Fruit fly (Drosophila melanogaster) whole organism, adult: ENCODE data around the gene CG42238.

Source experiments
- CG14711 ChIP-seq: fragments of 200-800 bp; sonication (Bioruptor generic); optimal IDR thresholded peaks from 2 replicates; lab custom pipeline; 2018; ENCODE audit warnings: missing biosample characterization, mild to moderate bottlenecking, missing genetic modification characterization, moderate library complexity
- pad ChIP-seq: fragments of 200-800 bp; sonication (Bioruptor generic); optimal IDR thresholded peaks from 3 replicates; lab custom pipeline; 2017; ENCODE audit warnings: missing biosample characterization, missing genetic modification characterization, mild to moderate bottlenecking, moderate library complexity, missing genetic modification reagents
- tj ChIP-seq: fragments of 200-800 bp; sonication (Bioruptor generic); optimal IDR thresholded peaks from 3 replicates; lab custom pipeline; 2017; ENCODE audit warnings: missing biosample characterization, mild to moderate bottlenecking, missing genetic modification characterization, moderate library complexity

DNA sequence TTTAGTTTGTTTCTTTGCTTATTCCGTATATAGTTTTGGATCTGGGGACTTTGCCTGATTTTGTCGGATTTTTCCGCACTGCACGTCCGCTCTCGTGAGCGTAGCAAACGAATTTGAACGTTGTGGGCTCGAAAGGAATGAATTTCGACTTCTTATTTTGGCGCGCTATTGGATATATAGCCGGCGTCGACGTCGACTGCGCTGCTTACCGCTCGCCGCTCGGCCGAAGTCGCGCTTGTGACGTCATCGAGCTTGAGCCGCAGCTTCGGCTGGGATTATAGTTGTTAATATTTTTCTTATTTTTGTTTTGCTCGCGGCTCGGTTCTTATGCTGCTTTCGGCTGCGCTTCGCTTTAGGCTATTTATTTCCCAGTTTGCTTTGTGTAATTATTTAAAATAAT is 17.8 kb upstream of the CG42238 start:
- no peak for TF ChIP-seq CG14711 (tag; lab: Kevin White, UChicago)
- no peak for TF ChIP-seq pad (GFP tag; lab: Kevin White, UChicago)
- TF ChIP-seq tj, result no peak
